Worm (Caenorhabditis elegans) whole organism, L2 larva: ENCODE measurements around the gene Y69A2AR.22.

Experiments used
- C34F6.9 ChIP-seq: fragments of 150-350 bp; optimal IDR thresholded peaks from 2 replicates; lab custom pipeline; 2014; ENCODE audit warnings: missing biosample characterization, missing genetic modification characterization
- F13H6.1 ChIP-seq: sonication (generic microtip); optimal IDR thresholded peaks from 2 replicates; lab custom pipeline; 2016; ENCODE audit warnings: missing genetic modification characterization, missing compliant biosample characterization
- R02D3.7 ChIP-seq: fragments of 150-350 bp; optimal IDR thresholded peaks from 2 replicates; lab custom pipeline; 2014; ENCODE audit warnings: missing biosample characterization, missing genetic modification characterization
- Y55F3AM.14 ChIP-seq: fragments of 200-800 bp; sonication (Bioruptor generic); optimal IDR thresholded peaks from 2 replicates; lab custom pipeline; 2018; ENCODE audit warnings: mild to moderate bottlenecking, missing genetic modification characterization, missing compliant biosample characterization
- alr-1 ChIP-seq: fragments of 150-350 bp; optimal IDR thresholded peaks from 2 replicates; lab custom pipeline; 2014; ENCODE audit warnings: missing biosample characterization, missing genetic modification characterization
- aly-2 ChIP-seq: fragments of 150-350 bp; optimal IDR thresholded peaks from 2 replicates; lab custom pipeline; 2014; ENCODE audit warnings: missing biosample characterization, missing genetic modification characterization
- blmp-1 ChIP-seq: sonication (generic microtip); optimal IDR thresholded peaks from 2 replicates; lab custom pipeline; 2017; ENCODE audit warnings: missing genetic modification characterization, mild to moderate bottlenecking, missing compliant biosample characterization, antibody characterized with exemption, moderate library complexity; ENCODE audit not compliant: insufficient read depth
- dmd-4 ChIP-seq: sonication (generic microtip); optimal IDR thresholded peaks from 2 replicates; lab custom pipeline; 2017; ENCODE audit warnings: missing biosample characterization, missing genetic modification characterization
- egl-27 ChIP-seq: sonication (generic microtip); optimal IDR thresholded peaks from 3 replicates; lab custom pipeline; 2017; ENCODE audit warnings: missing biosample characterization, missing genetic modification reagents, missing genetic modification characterization
- elt-3 ChIP-seq: sonication (generic microtip); optimal IDR thresholded peaks from 2 replicates; lab custom pipeline; 2017; ENCODE audit warnings: missing biosample characterization, missing genetic modification characterization
- fos-1 ChIP-seq: fragments of 150-350 bp; optimal IDR thresholded peaks from 2 replicates; lab custom pipeline; 2014; ENCODE audit warnings: missing biosample characterization, missing genetic modification characterization
- gmeb-1 ChIP-seq: fragments of 150-350 bp; optimal IDR thresholded peaks from 2 replicates; lab custom pipeline; 2014; ENCODE audit warnings: missing biosample characterization, missing genetic modification characterization
- lin-11 ChIP-seq: fragments of 150-350 bp; sonication (generic microtip); optimal IDR thresholded peaks from 2 replicates; lab custom pipeline; 2014; ENCODE audit warnings: missing biosample characterization, missing genetic modification characterization, inconsistent platforms, mixed read lengths
- lin-13 ChIP-seq: fragments of 150-350 bp; optimal IDR thresholded peaks from 2 replicates; lab custom pipeline; 2014; ENCODE audit warnings: missing biosample characterization, missing genetic modification reagents, missing genetic modification characterization
- lin-39 ChIP-seq: fragments of 150-350 bp; optimal IDR thresholded peaks from 2 replicates; lab custom pipeline; 2014; ENCODE audit warnings: missing biosample characterization, missing genetic modification reagents, missing genetic modification characterization
- lsy-2 ChIP-seq, 2 experiments: fragments of 150-350 bp in 1 of 2; sonication (generic microtip) in 1 of 2; optimal IDR thresholded peaks; 2 replicates each; lab custom pipeline; 2014 to 2017; ENCODE audit warnings: missing biosample characterization in 2 of 2, missing genetic modification characterization in 2 of 2
- mab-5 ChIP-seq: fragments of 150-350 bp; optimal IDR thresholded peaks from 2 replicates; lab custom pipeline; 2014; ENCODE audit warnings: missing biosample characterization, missing genetic modification characterization
- mbf-1 ChIP-seq: sonication (generic microtip); optimal IDR thresholded peaks from 2 replicates; lab custom pipeline; 2017; ENCODE audit warnings: missing biosample characterization, missing genetic modification characterization
- mdl-1 ChIP-seq, 2 experiments: fragments of 150-350 bp in 1 of 2; sonication (generic microtip) in 1 of 2; optimal IDR thresholded peaks; 2 replicates each; lab custom pipeline; 2017; ENCODE audit warnings: missing biosample characterization in 2 of 2, missing genetic modification characterization in 2 of 2
- nhr-10 ChIP-seq: sonication (generic microtip); optimal IDR thresholded peaks from 2 replicates; lab custom pipeline; 2017; ENCODE audit warnings: missing biosample characterization, missing genetic modification characterization
- nhr-11 ChIP-seq: fragments of 150-350 bp; optimal IDR thresholded peaks from 2 replicates; lab custom pipeline; 2014; ENCODE audit warnings: missing biosample characterization, missing genetic modification characterization
- nhr-129 ChIP-seq: fragments of 150-350 bp; optimal IDR thresholded peaks from 2 replicates; lab custom pipeline; 2014; ENCODE audit warnings: missing biosample characterization, missing genetic modification characterization
- nhr-21 ChIP-seq: fragments of 150-350 bp; optimal IDR thresholded peaks from 2 replicates; lab custom pipeline; 2014; ENCODE audit warnings: missing biosample characterization, missing genetic modification characterization
- nhr-237 ChIP-seq: fragments of 150-350 bp; optimal IDR thresholded peaks from 2 replicates; lab custom pipeline; 2014; ENCODE audit warnings: missing biosample characterization, missing genetic modification characterization
- nhr-25 ChIP-seq: fragments of 150-350 bp; sonication (generic microtip); optimal IDR thresholded peaks from 3 replicates; lab custom pipeline; 2014; ENCODE audit warnings: missing biosample characterization, missing genetic modification characterization
- nhr-6 ChIP-seq: fragments of 150-350 bp; optimal IDR thresholded peaks from 2 replicates; lab custom pipeline; 2014; ENCODE audit warnings: missing biosample characterization, missing genetic modification characterization
- nhr-77 ChIP-seq: fragments of 150-350 bp; optimal IDR thresholded peaks from 2 replicates; lab custom pipeline; 2014; ENCODE audit warnings: missing biosample characterization, missing genetic modification characterization
- peb-1 ChIP-seq: fragments of 150-350 bp; optimal IDR thresholded peaks from 2 replicates; lab custom pipeline; 2014; ENCODE audit warnings: missing biosample characterization, missing genetic modification characterization
- sem-4 ChIP-seq: fragments of 150-350 bp; optimal IDR thresholded peaks from 2 replicates; lab custom pipeline; 2014; ENCODE audit warnings: missing biosample characterization, missing genetic modification reagents, missing genetic modification characterization
- skn-1 ChIP-seq: sonication (generic microtip); optimal IDR thresholded peaks from 2 replicates; lab custom pipeline; 2017; ENCODE audit warnings: missing biosample characterization, missing genetic modification characterization
- sma-9 ChIP-seq, 2 experiments: fragments of 150-350 bp in 1 of 2; sonication (generic microtip) in 1 of 2; optimal IDR thresholded peaks; 2 replicates each; lab custom pipeline; 2014 to 2016; ENCODE audit warnings: missing genetic modification characterization in 2 of 2, mild to moderate bottlenecking in 1 of 2, missing biosample characterization in 1 of 2, missing compliant biosample characterization in 1 of 2, missing genetic modification reagents in 1 of 2, moderate library complexity in 1 of 2
- snpc-4 ChIP-seq: fragments of 150-350 bp; optimal IDR thresholded peaks from 2 replicates; lab custom pipeline; 2014; ENCODE audit warnings: missing biosample characterization, missing genetic modification characterization
- unc-55 ChIP-seq: fragments of 150-350 bp; sonication (generic microtip); optimal IDR thresholded peaks from 3 replicates; lab custom pipeline; 2014; ENCODE audit warnings: missing biosample characterization, missing genetic modification reagents, missing genetic modification characterization
- zag-1 ChIP-seq: fragments of 150-350 bp; optimal IDR thresholded peaks from 2 replicates; lab custom pipeline; 2014; ENCODE audit warnings: missing biosample characterization, missing genetic modification characterization
- ztf-1 ChIP-seq: fragments of 200-800 bp; sonication (Bioruptor generic); conservative IDR thresholded peaks from 2 replicates; pipeline ENCODE4 v1.3.6; 2022; ENCODE audit warnings: missing genetic modification characterization, missing compliant biosample characterization
- ztf-11 ChIP-seq: sonication (generic microtip); optimal IDR thresholded peaks from 2 replicates; lab custom pipeline; 2017; ENCODE audit warnings: missing biosample characterization, missing genetic modification characterization
- ztf-4 ChIP-seq: fragments of 150-350 bp; optimal IDR thresholded peaks from 2 replicates; lab custom pipeline; 2014; ENCODE audit warnings: missing biosample characterization, missing genetic modification characterization

The Y69A2AR.22 gene

ce11 chrIV:2530285-2530684, 22.6 kb upstream of the Y69A2AR.22 start:
- TF ChIP-seq zag-1 (tag; lab: Kevin White, UChicago) (no peak), F13H6.1 (tag; lab: Kevin White, UChicago) (no peak), snpc-4 (tag; lab: Kevin White, UChicago) (no peak), egl-27 (tag; lab: Kevin White, UChicago) (no peak), nhr-6 (tag; lab: Kevin White, UChicago) (no peak), fos-1 (tag; lab: Kevin White, UChicago) (no peak), unc-55 (GFP tag; lab: Kevin White, UChicago) (no peak), lin-39 (tag; lab: Kevin White, UChicago) (no peak), mab-5 (no peak), lsy-2 (tag; optimal IDR thresholded peaks at IDR 0.05; lab: Kevin White, UChicago) (no peak), alr-1 (no peak)
- TF ChIP-seq, all 48 proteins: peak for 0

DNA sequence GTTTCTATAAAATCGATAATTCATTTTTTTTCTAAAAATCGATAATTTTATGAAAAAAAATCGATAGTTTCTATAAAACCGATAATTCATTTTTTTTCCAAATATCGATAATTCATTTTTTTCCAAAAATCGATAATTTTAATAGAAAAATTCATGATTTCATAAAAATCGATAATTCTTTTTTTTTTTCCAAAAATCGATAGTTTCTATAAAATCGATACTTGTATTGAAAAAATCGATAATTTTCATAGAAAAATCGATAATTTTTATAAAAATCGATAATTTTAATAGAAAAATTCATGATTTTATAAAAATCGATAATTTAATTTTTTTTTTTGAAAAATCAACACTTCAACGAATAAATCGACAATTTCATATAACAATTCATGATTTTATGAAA, 21.6 kb upstream of the Y69A2AR.22 start:
- TF ChIP-seq Y55F3AM.14 = no peak
- TF ChIP-seq blmp-1 (tag; lab: Kevin White, UChicago) = no peak
- TF ChIP-seq unc-55 (GFP tag; lab: Kevin White, UChicago) = no peak
- no peak for TF ChIP-seq nhr-25 (tag; lab: Kevin White, UChicago)

DNA sequence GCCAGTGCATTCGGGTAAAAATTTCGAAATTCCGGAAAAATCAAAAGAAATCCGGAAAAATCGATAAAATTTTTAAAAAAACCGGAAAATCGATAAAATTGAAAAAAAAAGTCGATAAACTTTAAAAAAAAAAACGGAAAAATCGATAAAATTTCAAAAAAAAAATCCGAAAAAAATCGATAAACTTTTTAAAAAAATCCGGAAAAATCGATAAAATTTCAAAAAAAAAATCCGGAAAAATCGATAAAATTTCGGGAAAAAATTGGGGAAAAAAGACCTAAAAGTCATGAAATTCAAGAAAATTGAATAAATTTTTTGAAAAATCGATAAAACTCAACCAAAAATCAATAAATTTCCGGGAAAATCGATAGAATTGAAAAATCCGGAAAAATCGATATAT, 19.1 kb upstream of the Y69A2AR.22 start:
- TF ChIP-seq peb-1 (tag; lab: Kevin White, UChicago) (no peak), C34F6.9 (tag; lab: Kevin White, UChicago) (no peak), snpc-4 (tag; lab: Kevin White, UChicago) (no peak), unc-55 (GFP tag; lab: Kevin White, UChicago) (no peak), nhr-237 (tag; lab: Kevin White, UChicago) (no peak), alr-1 (no peak), lsy-2 (tag; optimal IDR thresholded peaks at IDR 0.05; lab: Kevin White, UChicago) (no peak), ztf-4 (tag; lab: Kevin White, UChicago) (no peak), R02D3.7 (tag; lab: Kevin White, UChicago) (no peak), mdl-1 (tag; optimal IDR thresholded peaks at IDR 0.05; lab: Kevin White, UChicago) (no peak), sem-4 (tag; lab: Kevin White, UChicago) (no peak), ztf-1 (GFP tag; lab: Robert Waterston, UW) (no peak), fos-1 (tag; lab: Kevin White, UChicago) (no peak), nhr-77 (tag; lab: Kevin White, UChicago) (no peak)

DNA sequence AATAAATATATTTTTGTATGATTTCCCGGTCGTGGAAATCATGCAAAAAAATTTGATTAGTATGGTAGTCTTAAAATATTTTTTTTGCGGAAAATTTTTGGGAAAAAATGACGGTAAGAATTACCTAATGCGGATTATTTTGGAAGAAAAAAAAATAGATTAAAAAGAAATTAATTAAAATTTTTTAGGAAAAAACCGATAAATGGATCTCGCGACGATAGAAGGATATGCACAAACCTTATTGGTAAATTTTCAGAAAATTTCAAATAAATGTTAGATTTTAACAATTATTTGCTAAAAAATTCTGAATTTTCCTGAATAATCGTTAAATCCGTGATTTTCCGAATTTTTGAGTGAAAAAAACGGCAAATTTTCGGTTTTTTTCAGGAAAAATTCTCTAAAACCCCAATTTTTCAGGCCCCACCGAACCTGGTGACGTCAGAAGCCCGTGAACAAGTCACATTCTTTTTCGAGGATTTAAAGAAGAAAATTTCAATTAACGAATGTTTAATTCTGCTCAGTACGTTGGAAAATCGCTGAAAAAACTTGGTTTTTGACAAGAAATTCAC, 10.0 kb downstream of the Y69A2AR.22 start, which contains the start of gene Y69A2AR.16:
Gene Y69A2AR.16, plus strand, starts transcription at position 189 of the 569 bp plus-strand sequence.
- TF ChIP-seq lsy-2 (tag; optimal IDR thresholded peaks at IDR 0.05; lab: Kevin White, UChicago) = peak in 1 of 2 experiments; percentile 22
- no peak for TF ChIP-seq aly-2

- TF ChIP-seq lin-13 (GFP tag; lab: Kevin White, UChicago) (no peak), lin-39 (tag; lab: Kevin White, UChicago) (no peak), F13H6.1 (tag; lab: Kevin White, UChicago) (no peak), blmp-1 (tag; lab: Kevin White, UChicago) (no peak), ztf-4 (tag; lab: Kevin White, UChicago) (no peak), dmd-4 (tag; lab: Kevin White, UChicago) (no peak), gmeb-1 (tag; lab: Kevin White, UChicago) (no peak)
These were observed 11.6 kb downstream of the Y69A2AR.22 start for ce11 chrIV:2496084-2496483.

DNA sequence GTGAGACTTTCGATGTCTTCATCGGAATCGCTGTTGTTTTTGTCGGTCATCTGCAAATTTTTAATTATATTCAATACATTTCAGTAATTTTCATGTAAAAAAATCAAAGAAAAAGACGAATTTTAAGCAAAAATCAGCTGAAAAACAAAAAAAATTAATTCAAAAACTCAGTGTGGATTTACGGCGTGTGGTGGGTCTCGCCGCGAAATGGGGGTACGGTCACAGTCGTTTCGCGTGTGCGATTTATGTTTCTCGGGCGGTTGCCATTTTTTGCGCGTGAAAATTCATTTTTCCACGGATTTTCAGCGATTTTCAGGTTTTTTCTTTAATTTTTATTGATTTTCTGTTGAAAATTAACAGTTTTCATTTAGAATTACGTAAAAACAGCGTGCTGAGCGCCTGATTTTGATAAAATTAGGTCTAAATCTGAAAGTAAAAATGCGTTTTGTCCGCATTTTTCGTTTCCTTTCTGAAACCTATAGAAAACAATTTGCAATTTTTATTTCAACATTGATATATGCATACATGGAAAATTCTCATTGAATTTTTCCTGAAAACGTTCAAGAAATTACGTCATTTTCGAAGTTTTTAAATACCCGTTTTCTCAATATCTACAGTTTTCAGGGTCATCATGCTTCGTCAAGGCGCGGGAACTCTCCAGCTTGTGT, 12.5 kb downstream of the Y69A2AR.22 start, which contains the start of the genes ccdc-12 and Y69A2AR.18:
Gene ccdc-12, minus strand, starts transcription at position 57 of the 668 bp plus-strand sequence.
Gene Y69A2AR.18, plus strand, starts transcription at position 618 of the 668 bp plus-strand sequence.
- TF ChIP-seq skn-1 (tag; lab: Kevin White, UChicago) (no peak), lin-39 (tag; lab: Kevin White, UChicago) (no peak), lin-11 (peak; percentile 73), ztf-11 (no peak), elt-3 (tag; lab: Kevin White, UChicago) (no peak), sma-9 (GFP tag; optimal IDR thresholded peaks at IDR 0.05; lab: Kevin White, UChicago) (no peak), sma-9 (tag; optimal IDR thresholded peaks at IDR 0.05; lab: Kevin White, UChicago) (no peak), nhr-6 (tag; lab: Kevin White, UChicago) (no peak), blmp-1 (tag; lab: Kevin White, UChicago) (no peak), nhr-129 (tag; lab: Kevin White, UChicago) (peak; percentile 45), lin-13 (GFP tag; lab: Kevin White, UChicago) (no peak), unc-55 (GFP tag; lab: Kevin White, UChicago) (peak; percentile 86), nhr-10 (tag; lab: Kevin White, UChicago) (no peak), zag-1 (tag; lab: Kevin White, UChicago) (no peak), nhr-21 (tag; lab: Kevin White, UChicago) (no peak), snpc-4 (tag; lab: Kevin White, UChicago) (peak; percentile 18), gmeb-1 (tag; lab: Kevin White, UChicago) (peak; percentile 73), alr-1 (no peak), egl-27 (tag; lab: Kevin White, UChicago) (no peak), dmd-4 (tag; lab: Kevin White, UChicago) (no peak), lsy-2 (tag; optimal IDR thresholded peaks at IDR 0.05; lab: Kevin White, UChicago) (peak; percentile 96 to 98), mbf-1 (no peak), nhr-237 (tag; lab: Kevin White, UChicago) (no peak), mab-5 (peak; percentile 15), C34F6.9 (tag; lab: Kevin White, UChicago) (no peak), nhr-11 (tag; lab: Kevin White, UChicago) (no peak)
